Worm (Caenorhabditis elegans): ENCODE data around the gene irld-47.

DNA sequence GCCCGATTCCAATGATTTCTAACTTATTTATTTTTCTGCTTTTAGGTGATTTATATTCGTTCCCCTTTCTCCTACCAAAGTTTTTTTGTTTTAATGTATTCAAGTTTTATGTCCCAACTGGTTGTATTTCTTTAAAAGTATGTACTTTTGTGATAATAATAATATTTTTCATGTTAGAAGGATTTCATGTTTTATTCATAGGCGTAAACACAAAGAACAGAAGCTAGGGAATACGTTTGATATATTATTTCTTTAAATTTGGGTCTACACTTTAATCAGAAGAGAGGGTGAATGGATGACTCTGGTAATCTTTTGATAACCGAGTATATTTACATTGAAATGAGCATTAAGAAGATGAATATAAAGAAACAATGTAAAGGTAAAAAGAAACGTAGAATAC lies 43.7 kb upstream of the irld-47 start:
- TF ChIP-seq ama-1 (optimal IDR thresholded peaks at IDR 0.05) (no peak), B0310.2 (tag; optimal IDR thresholded peaks at IDR 0.05) (no peak), flt-1 (GFP tag; IDR thresholded peaks at IDR 0.05) (no peak), tbx-37 (GFP tag; conservative IDR thresholded peaks at IDR 0.05) (no peak), pes-1 (GFP tag; IDR thresholded peaks at IDR 0.05) (no peak), sea-1 (GFP tag; conservative IDR thresholded peaks at IDR 0.05) (no peak), hnd-1 (tag; optimal IDR thresholded peaks at IDR 0.05) (no peak)

All from whole organism, early embryonic.